Worm (Caenorhabditis elegans) whole organism, late embryonic: ENCODE measurements around the gene F58D12.1.

Experiments used
- K02D7.2 ChIP-seq: sonication (generic microtip); optimal IDR thresholded peaks from 2 replicates; lab custom pipeline; 2017; ENCODE audit warnings: mild to moderate bottlenecking, missing genetic modification characterization, missing compliant biosample characterization
- K09A11.1 ChIP-seq: sonication (generic microtip); optimal IDR thresholded peaks from 2 replicates; lab custom pipeline; 2017; ENCODE audit warnings: antibody characterized with exemption, mild to moderate bottlenecking, missing genetic modification characterization, missing compliant biosample characterization; ENCODE audit not compliant: insufficient read depth
- T23F11.4 ChIP-seq: fragments of 200-800 bp; sonication (Bioruptor generic); optimal IDR thresholded peaks from 2 replicates; lab custom pipeline; 2018; ENCODE audit warnings: mild to moderate bottlenecking, missing genetic modification characterization, missing compliant biosample characterization
- ahr-1 ChIP-seq: sonication (generic microtip); optimal IDR thresholded peaks from 2 replicates; lab custom pipeline; 2016; ENCODE audit warnings: missing genetic modification characterization, missing compliant biosample characterization
- ceh-14 ChIP-seq: sonication (generic microtip); optimal IDR thresholded peaks from 2 replicates; lab custom pipeline; 2016; ENCODE audit warnings: missing genotype, missing genetic modification characterization, missing compliant biosample characterization
- ceh-22 ChIP-seq: sonication (generic microtip); optimal IDR thresholded peaks from 2 replicates; lab custom pipeline; 2017; ENCODE audit warnings: missing biosample characterization, missing genetic modification characterization
- ceh-31 ChIP-seq: sonication (generic microtip); optimal IDR thresholded peaks from 2 replicates; lab custom pipeline; 2016; ENCODE audit warnings: missing genetic modification characterization, missing compliant biosample characterization
- ceh-34 ChIP-seq: sonication (generic microtip); optimal IDR thresholded peaks from 2 replicates; lab custom pipeline; 2016; ENCODE audit warnings: mild to moderate bottlenecking, missing genetic modification characterization, missing compliant biosample characterization
- ceh-45 ChIP-seq: fragments of 200-800 bp; sonication (Bioruptor generic); IDR thresholded peaks from 2 replicates; pipeline ENCODE4 v1.3.6; 2022; ENCODE audit warnings: missing genetic modification reagents, missing genetic modification characterization, missing compliant biosample characterization
- ceh-48 ChIP-seq: sonication (generic microtip); optimal IDR thresholded peaks from 2 replicates; lab custom pipeline; 2016; ENCODE audit warnings: missing genetic modification characterization, inconsistent platforms, missing compliant biosample characterization
- ceh-9 ChIP-seq: sonication (generic microtip); optimal IDR thresholded peaks from 2 replicates; lab custom pipeline; 2016; ENCODE audit warnings: mild to moderate bottlenecking, missing genetic modification characterization, inconsistent platforms, missing compliant biosample characterization
- che-1 ChIP-seq: sonication (generic microtip); optimal IDR thresholded peaks from 2 replicates; lab custom pipeline; 2016; ENCODE audit warnings: mild to moderate bottlenecking, missing genetic modification characterization, missing compliant biosample characterization
- dmd-4 ChIP-seq: sonication (generic microtip); optimal IDR thresholded peaks from 2 replicates; lab custom pipeline; 2016; ENCODE audit warnings: borderline replicate concordance, missing genetic modification characterization, missing compliant biosample characterization
- dve-1 ChIP-seq: sonication (generic microtip); optimal IDR thresholded peaks from 2 replicates; lab custom pipeline; 2017; ENCODE audit warnings: antibody characterized with exemption, mild to moderate bottlenecking, missing genetic modification characterization, missing compliant biosample characterization
- elt-2 ChIP-seq: sonication (generic microtip); optimal IDR thresholded peaks from 2 replicates; lab custom pipeline; 2016; ENCODE audit warnings: missing genetic modification reagents, missing genetic modification characterization, missing compliant biosample characterization
- fkh-10 ChIP-seq: fragments of 150-350 bp; optimal IDR thresholded peaks from 2 replicates; lab custom pipeline; 2014; ENCODE audit warnings: missing biosample characterization, missing genetic modification reagents, missing genetic modification characterization
- hlh-13 ChIP-seq: fragments of 200-800 bp; sonication (Bioruptor generic); optimal IDR thresholded peaks from 2 replicates; lab custom pipeline; 2018; ENCODE audit warnings: mild to moderate bottlenecking, missing genetic modification characterization, missing compliant biosample characterization
- hlh-15 ChIP-seq: sonication (generic microtip); optimal IDR thresholded peaks from 2 replicates; lab custom pipeline; 2016; ENCODE audit warnings: missing genetic modification characterization, missing compliant biosample characterization
- hlh-8 ChIP-seq: sonication (generic microtip); optimal IDR thresholded peaks from 2 replicates; lab custom pipeline; 2016; ENCODE audit warnings: missing genotype, missing genetic modification characterization, missing compliant biosample characterization
- lin-11 ChIP-seq: fragments of 200-800 bp; sonication (Bioruptor generic); optimal IDR thresholded peaks from 2 replicates; lab custom pipeline; 2018; ENCODE audit warnings: mild to moderate bottlenecking, missing genetic modification characterization, missing compliant biosample characterization
- madf-2 ChIP-seq: sonication (generic microtip); optimal IDR thresholded peaks from 2 replicates; lab custom pipeline; 2017; ENCODE audit warnings: missing genetic modification characterization, missing compliant biosample characterization
- nfya-1 ChIP-seq: sonication (generic microtip); optimal IDR thresholded peaks from 2 replicates; lab custom pipeline; 2017; ENCODE audit warnings: missing genetic modification characterization, mild to moderate bottlenecking, missing compliant biosample characterization, antibody characterized with exemption, moderate library complexity
- nhr-11 ChIP-seq: fragments of 150-350 bp; optimal IDR thresholded peaks from 2 replicates; lab custom pipeline; 2014; ENCODE audit warnings: missing biosample characterization, missing genetic modification characterization
- odd-2 ChIP-seq: sonication (generic microtip); optimal IDR thresholded peaks from 2 replicates; lab custom pipeline; 2017; ENCODE audit warnings: antibody characterized with exemption, mild to moderate bottlenecking, missing genetic modification characterization, missing compliant biosample characterization
- pat-9 ChIP-seq: fragments of 200-800 bp; sonication (Bioruptor generic); optimal IDR thresholded peaks from 2 replicates; lab custom pipeline; 2018; ENCODE audit warnings: mild to moderate bottlenecking, missing genetic modification characterization, moderate library complexity, missing compliant biosample characterization
- pha-2 ChIP-seq: sonication (generic microtip); optimal IDR thresholded peaks from 2 replicates; lab custom pipeline; 2017; ENCODE audit warnings: mild to moderate bottlenecking, missing genetic modification characterization, missing compliant biosample characterization
- rnt-1 ChIP-seq: sonication (generic microtip); optimal IDR thresholded peaks from 2 replicates; lab custom pipeline; 2016; ENCODE audit warnings: missing genetic modification characterization, missing compliant biosample characterization
- sdc-2 ChIP-seq: sonication (generic microtip); optimal IDR thresholded peaks from 2 replicates; lab custom pipeline; 2016; ENCODE audit warnings: missing genotype, missing genetic modification characterization, missing compliant biosample characterization
- sox-4 ChIP-seq: sonication (generic microtip); optimal IDR thresholded peaks from 2 replicates; lab custom pipeline; 2017; ENCODE audit warnings: mild to moderate bottlenecking, missing genetic modification characterization, inconsistent platforms, missing compliant biosample characterization
- syd-9 ChIP-seq: sonication (generic microtip); optimal IDR thresholded peaks from 2 replicates; lab custom pipeline; 2016; ENCODE audit warnings: mild to moderate bottlenecking, missing genetic modification characterization, moderate library complexity, missing compliant biosample characterization
- ttx-3 ChIP-seq: sonication (generic microtip); optimal IDR thresholded peaks from 2 replicates; lab custom pipeline; 2016; ENCODE audit warnings: missing genetic modification reagents, missing genetic modification characterization, missing compliant biosample characterization
- unc-42 ChIP-seq: sonication (generic microtip); optimal IDR thresholded peaks from 2 replicates; lab custom pipeline; 2016; ENCODE audit warnings: missing genotype, missing genetic modification characterization, missing compliant biosample characterization
- unc-55 ChIP-seq: sonication (generic microtip); optimal IDR thresholded peaks from 2 replicates; lab custom pipeline; 2017; ENCODE audit warnings: missing biosample characterization, missing genetic modification reagents, missing genetic modification characterization
- ztf-16 ChIP-seq: sonication (generic microtip); optimal IDR thresholded peaks from 2 replicates; lab custom pipeline; 2017; ENCODE audit warnings: missing genetic modification characterization, missing compliant biosample characterization

The F58D12.1 gene

ce11 chrV:14074160-14074559 lies 24.8 kb downstream of the F58D12.1 start, which contains the start of gene D1086.11:
Gene D1086.11 (plus strand): TSS chrV:14074460.
- TF ChIP-seq unc-42 (tag; lab: Kevin White, UChicago), result no peak
- TF ChIP-seq dve-1 (tag; lab: Kevin White, UChicago), result no peak
- TF ChIP-seq K09A11.1 (tag; lab: Kevin White, UChicago), result no peak
- no peak for TF ChIP-seq ceh-45 (GFP tag; lab: Robert Waterston, UW)
- TF ChIP-seq ceh-34 (tag; lab: Kevin White, UChicago), result no peak
- no peak for TF ChIP-seq unc-55
- TF ChIP-seq madf-2 (tag; lab: Kevin White, UChicago), result no peak
- no peak for TF ChIP-seq ceh-22 (tag; lab: Kevin White, UChicago)
- TF ChIP-seq ceh-9, result no peak
- TF ChIP-seq dmd-4 (tag; lab: Kevin White, UChicago), result no peak
- TF ChIP-seq lin-11, result no peak
- no peak for TF ChIP-seq fkh-10 (GFP tag; lab: Kevin White, UChicago)
- TF ChIP-seq syd-9 (tag; lab: Kevin White, UChicago), result no peak
- no peak for TF ChIP-seq pha-2 (tag; lab: Kevin White, UChicago)
- no peak for TF ChIP-seq ceh-48 (tag; lab: Kevin White, UChicago)
- TF ChIP-seq nfya-1, result no peak
- TF ChIP-seq K02D7.2 (tag; lab: Kevin White, UChicago), result no peak
- TF ChIP-seq ttx-3 (tag; lab: Kevin White, UChicago), result no peak

ce11 chrV:14079501-14079900 lies 30.1 kb downstream of the F58D12.1 start, which contains the start of gene D1086.6:
Gene D1086.6 (plus strand): TSS chrV:14079801.
- no peak for TF ChIP-seq K09A11.1 (tag; lab: Kevin White, UChicago)
- TF ChIP-seq pha-2 (tag; lab: Kevin White, UChicago), result no peak
- no peak for TF ChIP-seq pat-9 (tag; lab: Kevin White, UChicago)
- no peak for TF ChIP-seq odd-2
- TF ChIP-seq ceh-48 (tag; lab: Kevin White, UChicago), result no peak
- no peak for TF ChIP-seq elt-2 (tag; lab: Kevin White, UChicago)
- no peak for TF ChIP-seq ceh-14 (tag; lab: Kevin White, UChicago)
- no peak for TF ChIP-seq ahr-1 (tag; lab: Kevin White, UChicago)
- TF ChIP-seq rnt-1 (tag; lab: Kevin White, UChicago), result no peak
- TF ChIP-seq che-1 (tag; lab: Kevin White, UChicago), result no peak
- TF ChIP-seq K02D7.2 (tag; lab: Kevin White, UChicago), result no peak
- no peak for TF ChIP-seq hlh-8 (tag; lab: Kevin White, UChicago)
- TF ChIP-seq, all 69 proteins: peak for 0

ce11 chrV:14082453-14082852 lies 33.1 kb downstream of the F58D12.1 start, which contains the start of gene D1086.10:
Gene D1086.10 (plus strand): TSS chrV:14082753.
- TF ChIP-seq madf-2 (tag; lab: Kevin White, UChicago), result no peak
- TF ChIP-seq pat-9 (tag; lab: Kevin White, UChicago), result no peak
- no peak for TF ChIP-seq ceh-14 (tag; lab: Kevin White, UChicago)
- TF ChIP-seq hlh-8 (tag; lab: Kevin White, UChicago), result no peak
- TF ChIP-seq lin-11, result no peak
- no peak for TF ChIP-seq hlh-15
- TF ChIP-seq ztf-16 (tag; lab: Kevin White, UChicago), result no peak
- no peak for TF ChIP-seq pha-2 (tag; lab: Kevin White, UChicago)
- no peak for TF ChIP-seq ceh-48 (tag; lab: Kevin White, UChicago)
- TF ChIP-seq unc-42 (tag; lab: Kevin White, UChicago), result no peak
- no peak for TF ChIP-seq nhr-11 (tag; lab: Kevin White, UChicago)
- TF ChIP-seq dmd-4 (tag; lab: Kevin White, UChicago), result no peak
- TF ChIP-seq T23F11.4 (GFP tag; lab: Kevin White, UChicago), result no peak
- no peak for TF ChIP-seq sdc-2 (tag; lab: Kevin White, UChicago)
- no peak for TF ChIP-seq che-1 (tag; lab: Kevin White, UChicago)
- no peak for TF ChIP-seq ahr-1 (tag; lab: Kevin White, UChicago)
- TF ChIP-seq sox-4 (tag; lab: Kevin White, UChicago), result no peak
- no peak for TF ChIP-seq ceh-31 (tag; lab: Kevin White, UChicago)
- no peak for TF ChIP-seq hlh-13 (GFP tag; lab: Kevin White, UChicago)
- TF ChIP-seq K09A11.1 (tag; lab: Kevin White, UChicago), result no peak
